Worm (Caenorhabditis elegans) whole organism, L4 larva: Measurements from ENCODE around the gene col-76.

Experiments
- F10B5.3 ChIP-seq: sonication (generic microtip); optimal IDR thresholded peaks from 2 replicates; lab custom pipeline; 2016; ENCODE audit warnings: mild to moderate bottlenecking, missing genetic modification characterization, missing compliant biosample characterization
- F37D6.2 ChIP-seq: sonication (generic microtip); optimal IDR thresholded peaks from 2 replicates; lab custom pipeline; 2016; ENCODE audit warnings: mild to moderate bottlenecking, missing genetic modification characterization, missing compliant biosample characterization
- R02D3.7 ChIP-seq: fragments of 150-350 bp; sonication (generic microtip); optimal IDR thresholded peaks from 3 replicates; lab custom pipeline; 2014; ENCODE audit warnings: missing biosample characterization, missing genetic modification characterization
- Y5F2A.4 ChIP-seq: fragments of 200-800 bp; sonication (Bioruptor generic); optimal IDR thresholded peaks from 2 replicates; lab custom pipeline; 2018; ENCODE audit warnings: mild to moderate bottlenecking, missing genetic modification characterization, missing compliant biosample characterization
- Y75B8A.6 ChIP-seq: fragments of 200-800 bp; sonication (Bioruptor generic); IDR thresholded peaks from 2 replicates; pipeline ENCODE4 v1.3.6; 2022; ENCODE audit warnings: missing genetic modification reagents, missing genetic modification characterization, missing compliant biosample characterization
- aha-1 ChIP-seq: fragments of 150-350 bp; peaks from one replicate; lab custom pipeline; 2014; ENCODE audit warnings: missing biosample characterization, missing genetic modification characterization
- aly-2 ChIP-seq: sonication (generic microtip); optimal IDR thresholded peaks from 2 replicates; lab custom pipeline; 2018; ENCODE audit warnings: missing biosample characterization, missing genetic modification characterization
- ama-1 ChIP-seq: fragments of 150-350 bp; optimal IDR thresholded peaks from 2 replicates; lab custom pipeline; 2014; ENCODE audit warnings: inconsistent platforms, mixed read lengths
- arid-1 ChIP-seq: fragments of 200-800 bp; sonication (Bioruptor generic); conservative IDR thresholded peaks from 2 replicates; pipeline ENCODE4 v1.3.6; 2022; ENCODE audit warnings: missing genetic modification reagents, missing genetic modification characterization, missing compliant biosample characterization
- attf-4 ChIP-seq: sonication (generic microtip); optimal IDR thresholded peaks from 3 replicates; lab custom pipeline; 2017; ENCODE audit warnings: missing biosample characterization, missing genetic modification characterization
- cey-2 ChIP-seq: sonication (generic microtip); optimal IDR thresholded peaks from 3 replicates; lab custom pipeline; 2017; ENCODE audit warnings: missing genetic modification characterization, mild to moderate bottlenecking, missing compliant biosample characterization, antibody characterized with exemption, borderline replicate concordance; ENCODE audit not compliant: insufficient read depth
- daf-12 ChIP-seq: fragments of 150-350 bp; optimal IDR thresholded peaks from 2 replicates; lab custom pipeline; 2014; ENCODE audit warnings: missing biosample characterization, missing genetic modification reagents, missing genetic modification characterization
- daf-16 ChIP-seq, 3 experiments: sonication (generic microtip); optimal IDR thresholded peaks; 2 replicates each; lab custom pipeline; 2016 to 2017; ENCODE audit warnings: missing genetic modification characterization in 3 of 3, missing genetic modification reagents in 3 of 3, mild to moderate bottlenecking in 2 of 3, missing compliant biosample characterization in 2 of 3, missing biosample characterization in 1 of 3, moderate library complexity in 1 of 3
- daf-8 ChIP-seq: fragments of 200-800 bp; sonication (Bioruptor generic); IDR thresholded peaks from 2 replicates; pipeline ENCODE4 v1.3.6; 2022; ENCODE audit warnings: missing genetic modification characterization, missing compliant biosample characterization
- dmd-6 ChIP-seq: fragments of 200-800 bp; sonication (Bioruptor generic); IDR thresholded peaks from 2 replicates; pipeline ENCODE4 v1.3.6; 2022; ENCODE audit warnings: missing genetic modification reagents, missing genetic modification characterization, missing compliant biosample characterization
- dmd-9 ChIP-seq: fragments of 200-800 bp; sonication (Bioruptor generic); IDR thresholded peaks from 2 replicates; pipeline ENCODE4 v1.3.6; 2022; ENCODE audit warnings: missing genetic modification reagents, missing genetic modification characterization, missing compliant biosample characterization
- dpl-1 ChIP-seq: fragments of 150-350 bp; optimal IDR thresholded peaks from 2 replicates; lab custom pipeline; 2014; ENCODE audit warnings: missing biosample characterization, missing genetic modification reagents, missing genetic modification characterization
- duxl-1 ChIP-seq: sonication (generic microtip); optimal IDR thresholded peaks from 2 replicates; lab custom pipeline; 2016; ENCODE audit warnings: mild to moderate bottlenecking, missing genetic modification characterization, moderate library complexity, missing compliant biosample characterization; ENCODE audit not compliant: poor library complexity
- fkh-10 ChIP-seq: fragments of 150-350 bp; optimal IDR thresholded peaks from 2 replicates; lab custom pipeline; 2014; ENCODE audit warnings: missing biosample characterization, missing genetic modification reagents, missing genetic modification characterization
- gei-8 ChIP-seq: fragments of 200-800 bp; sonication (Bioruptor generic); optimal IDR thresholded peaks from 2 replicates; lab custom pipeline; 2018; ENCODE audit warnings: mild to moderate bottlenecking, missing genetic modification characterization, missing compliant biosample characterization
- hlh-11 ChIP-seq: fragments of 200-800 bp; sonication (Bioruptor generic); optimal IDR thresholded peaks from 2 replicates; lab custom pipeline; 2018; ENCODE audit warnings: mild to moderate bottlenecking, missing genetic modification characterization, missing compliant biosample characterization
- hlh-30 ChIP-seq: sonication (generic microtip); optimal IDR thresholded peaks from 2 replicates; lab custom pipeline; 2017; ENCODE audit warnings: antibody characterized with exemption, mild to moderate bottlenecking, missing genetic modification characterization, missing compliant biosample characterization; ENCODE audit not compliant: insufficient read depth
- lim-7 ChIP-seq: fragments of 200-800 bp; sonication (Bioruptor generic); IDR thresholded peaks from 2 replicates; pipeline ENCODE4 v1.3.6; 2022; ENCODE audit warnings: missing genetic modification characterization, missing compliant biosample characterization
- lin-29 ChIP-seq: fragments of 200-800 bp; sonication (Bioruptor generic); IDR thresholded peaks from 2 replicates; pipeline ENCODE4 v1.3.6; 2022; ENCODE audit warnings: missing genetic modification reagents, missing genetic modification characterization, missing compliant biosample characterization
- lin-38 ChIP-seq: fragments of 200-800 bp; sonication (Bioruptor generic); IDR thresholded peaks from 2 replicates; pipeline ENCODE4 v1.3.6; 2022; ENCODE audit warnings: missing genetic modification reagents, missing genetic modification characterization, missing compliant biosample characterization
- nhr-25 ChIP-seq: sonication (generic microtip); optimal IDR thresholded peaks from 2 replicates; lab custom pipeline; 2017; ENCODE audit warnings: missing genetic modification characterization, mild to moderate bottlenecking, missing compliant biosample characterization, antibody characterized with exemption, moderate library complexity, borderline replicate concordance; ENCODE audit not compliant: insufficient read depth
- nhr-28 ChIP-seq: fragments of 150-350 bp; optimal IDR thresholded peaks from 2 replicates; lab custom pipeline; 2014; ENCODE audit warnings: missing biosample characterization, missing genetic modification characterization
- nhr-41 ChIP-seq: fragments of 200-800 bp; sonication (Bioruptor generic); IDR thresholded peaks from 2 replicates; pipeline ENCODE4 v1.3.6; 2022; ENCODE audit warnings: missing genetic modification reagents, missing genetic modification characterization, missing compliant biosample characterization
- nhr-48 ChIP-seq: sonication (generic microtip); optimal IDR thresholded peaks from 2 replicates; lab custom pipeline; 2016; ENCODE audit warnings: mild to moderate bottlenecking, missing genetic modification characterization, missing compliant biosample characterization
- pqm-1 ChIP-seq: sonication (generic microtip); optimal IDR thresholded peaks from 2 replicates; lab custom pipeline; 2017; ENCODE audit warnings: missing biosample characterization, missing genetic modification characterization
- tag-97 ChIP-seq: fragments of 200-800 bp; sonication (Bioruptor generic); IDR thresholded peaks from 2 replicates; pipeline ENCODE4 v1.3.6; 2022; ENCODE audit warnings: missing genetic modification characterization, missing compliant biosample characterization
- unc-39 ChIP-seq: sonication (generic microtip); optimal IDR thresholded peaks from 2 replicates; lab custom pipeline; 2017; ENCODE audit warnings: missing biosample characterization, missing genetic modification characterization
- vab-7 ChIP-seq: fragments of 200-800 bp; sonication (Bioruptor generic); IDR thresholded peaks from 2 replicates; pipeline ENCODE4 v1.3.6; 2022; ENCODE audit warnings: missing genetic modification reagents, missing genetic modification characterization, missing compliant biosample characterization
- zfp-3 ChIP-seq: fragments of 200-800 bp; sonication (Bioruptor generic); conservative IDR thresholded peaks from 2 replicates; pipeline ENCODE4 v1.3.6; 2022; ENCODE audit warnings: missing genetic modification reagents, missing genetic modification characterization, missing compliant biosample characterization
- ztf-7 ChIP-seq: fragments of 150-350 bp; optimal IDR thresholded peaks from 2 replicates; lab custom pipeline; 2014; ENCODE audit warnings: missing biosample characterization, missing genetic modification characterization

The col-76 gene

ce11 chrII:8198503-8198902 lies 5.6 kb upstream of the col-76 start, which contains the start of gene qua-1:
Gene qua-1 (plus strand): TSS chrII:8198803.
- no peak for TF ChIP-seq nhr-25 (tag; lab: Kevin White, UChicago)
- TF ChIP-seq unc-39 (tag; lab: Kevin White, UChicago): no peak
- no peak for TF ChIP-seq cey-2 (tag; lab: Kevin White, UChicago)
- no peak for TF ChIP-seq zfp-3 (GFP tag; lab: Robert Waterston, UW)
- TF ChIP-seq lin-29: no peak
- TF ChIP-seq vab-7 (GFP tag; lab: Robert Waterston, UW): no peak
- TF ChIP-seq, all 104 proteins: peak for 0

DNA sequence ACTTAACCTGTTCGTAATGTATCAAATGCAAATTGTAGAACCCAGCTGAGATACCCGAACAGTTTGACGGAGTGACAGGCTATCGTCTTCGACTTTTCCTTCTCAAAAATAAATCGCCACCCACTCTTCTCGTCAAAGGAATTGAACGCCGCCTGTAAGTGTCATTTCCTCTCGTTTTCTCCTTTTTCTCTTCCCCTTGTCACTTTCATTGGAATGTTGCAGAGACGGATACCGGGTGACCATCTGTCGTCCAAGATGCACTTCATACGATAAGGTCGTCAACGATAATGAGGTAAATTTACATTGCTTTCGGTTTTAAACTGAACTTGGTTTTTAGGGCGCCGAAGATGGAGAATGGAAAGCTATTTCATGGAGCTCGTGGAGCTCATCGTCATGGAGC lies 4.3 kb upstream of the col-76 start:
- TF ChIP-seq gei-8 (no peak), aha-1 (peak; percentile 78)

ce11 chrII:8205612-8206011 lies 1.5 kb downstream of the col-76 start:
- TF ChIP-seq nhr-28 (tag; lab: Kevin White, UChicago) (peak; percentile 59), lim-7 (no peak), fkh-10 (GFP tag; lab: Kevin White, UChicago) (no peak), duxl-1 (tag; lab: Kevin White, UChicago) (no peak), arid-1 (GFP tag; lab: Robert Waterston, UW) (no peak), hlh-11 (tag; lab: Kevin White, UChicago) (no peak), F10B5.3 (tag; lab: Kevin White, UChicago) (no peak), attf-4 (no peak), F37D6.2 (no peak), dmd-9 (GFP tag; lab: Robert Waterston, UW) (no peak), pqm-1 (peak; percentile 40), daf-16 (GFP tag; optimal IDR thresholded peaks at IDR 0.05; lab: Kevin White, UChicago) (no peak), daf-16 (tag; optimal IDR thresholded peaks at IDR 0.05; lab: Kevin White, UChicago) (peak; percentile 2), aly-2 (tag; lab: Kevin White, UChicago) (no peak)

ce11 chrII:8209476-8209875 lies 5.3 kb downstream of the col-76 start, which contains the start of gene M110.8:
Gene M110.8 (minus strand): TSS chrII:8209576.
- TF ChIP-seq nhr-48 (tag; lab: Kevin White, UChicago): no peak
- TF ChIP-seq daf-12 (tag; lab: Kevin White, UChicago): no peak
- TF ChIP-seq aly-2 (tag; lab: Kevin White, UChicago): no peak
- no peak for TF ChIP-seq lin-38
- no peak for TF ChIP-seq Y5F2A.4 (GFP tag; lab: Kevin White, UChicago)
- TF ChIP-seq, all 104 proteins: peak for 0

DNA sequence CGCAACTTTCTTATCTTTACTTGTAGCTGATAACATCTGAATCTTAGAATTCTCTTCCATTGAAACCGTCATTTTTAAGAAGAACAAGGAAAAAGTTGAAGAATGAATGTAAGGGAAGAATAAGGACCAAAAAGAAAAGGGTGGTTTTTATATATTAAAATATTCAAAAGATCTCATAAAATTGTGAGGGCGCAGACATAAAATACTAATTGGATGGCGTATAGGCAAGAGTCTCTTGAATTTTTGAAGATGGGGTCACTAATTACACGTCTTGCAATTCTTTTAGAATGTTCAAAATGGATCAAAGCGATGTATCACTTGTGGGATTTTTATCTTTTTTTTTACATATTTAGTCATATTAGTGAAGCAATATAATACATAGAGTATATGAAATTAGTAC lies 8.5 kb downstream of the col-76 start, which contains the start of gene twk-3:
TSS of gene twk-3 (minus strand) at position 101 of the 400 bp plus-strand sequence.
- no peak for TF ChIP-seq daf-8
- no peak for TF ChIP-seq hlh-30 (tag; lab: Kevin White, UChicago)
- no peak for TF ChIP-seq ama-1 (lab: Kevin White, UChicago)
- no peak for TF ChIP-seq nhr-41 (GFP tag; lab: Robert Waterston, UW)
- TF ChIP-seq dmd-6 (GFP tag; lab: Robert Waterston, UW): no peak
- TF ChIP-seq dpl-1: no peak
- TF ChIP-seq Y75B8A.6 (GFP tag; lab: Robert Waterston, UW): no peak
- TF ChIP-seq R02D3.7 (tag; lab: Kevin White, UChicago): no peak
- TF ChIP-seq ztf-7: no peak
- TF ChIP-seq tag-97: no peak
